Worm (Caenorhabditis elegans) whole organism, L2 larva: Measurements from ENCODE around the gene Y105C5B.5.

Experiments used
- alr-1 ChIP-seq: fragments of 150-350 bp; optimal IDR thresholded peaks from 2 replicates; lab custom pipeline; 2014; ENCODE audit warnings: missing biosample characterization, missing genetic modification characterization
- ceh-16 ChIP-seq: fragments of 150-350 bp; optimal IDR thresholded peaks from 2 replicates; lab custom pipeline; 2014; ENCODE audit warnings: missing biosample characterization, missing genetic modification characterization
- mab-5 ChIP-seq: fragments of 150-350 bp; optimal IDR thresholded peaks from 2 replicates; lab custom pipeline; 2014; ENCODE audit warnings: missing biosample characterization, missing genetic modification characterization
- nhr-12 ChIP-seq: fragments of 150-350 bp; optimal IDR thresholded peaks from 2 replicates; lab custom pipeline; 2014; ENCODE audit warnings: missing biosample characterization, missing genetic modification characterization
- nhr-25 ChIP-seq: fragments of 150-350 bp; sonication (generic microtip); optimal IDR thresholded peaks from 3 replicates; lab custom pipeline; 2014; ENCODE audit warnings: missing biosample characterization, missing genetic modification characterization
- nhr-77 ChIP-seq: fragments of 150-350 bp; optimal IDR thresholded peaks from 2 replicates; lab custom pipeline; 2014; ENCODE audit warnings: missing biosample characterization, missing genetic modification characterization
- snpc-4 ChIP-seq: fragments of 150-350 bp; optimal IDR thresholded peaks from 2 replicates; lab custom pipeline; 2014; ENCODE audit warnings: missing biosample characterization, missing genetic modification characterization
- unc-39 ChIP-seq: fragments of 150-350 bp; optimal IDR thresholded peaks from 2 replicates; lab custom pipeline; 2014; ENCODE audit warnings: missing biosample characterization, missing genetic modification characterization

DNA sequence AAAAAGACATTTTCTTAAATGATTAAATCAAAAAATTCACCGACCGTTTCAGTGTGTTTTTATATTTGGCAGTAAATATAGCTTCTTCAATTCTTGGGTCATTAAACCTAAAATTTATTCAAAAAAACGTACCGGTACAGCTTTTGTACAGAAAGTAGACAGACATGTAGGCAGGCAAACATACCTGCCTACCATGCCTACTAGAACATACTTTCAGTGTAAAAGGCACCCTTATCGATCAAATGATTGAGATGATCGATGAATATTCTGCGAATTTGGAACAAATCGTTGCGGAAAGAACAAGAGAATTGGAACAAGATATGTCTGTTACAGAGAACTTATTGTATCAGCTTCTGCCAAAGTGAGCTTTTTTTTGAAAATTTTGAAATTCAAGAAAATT lies 20.9 kb downstream of the Y105C5B.5 start:
- no peak for TF ChIP-seq nhr-77
- no peak for TF ChIP-seq mab-5 (tag; lab: Kevin White, UChicago)
- no peak for TF ChIP-seq snpc-4
- TF ChIP-seq ceh-16, result no peak
- no peak for TF ChIP-seq alr-1 (tag; lab: Kevin White, UChicago)
- TF ChIP-seq nhr-25 (tag; lab: Kevin White, UChicago), result no peak
- TF ChIP-seq unc-39 (tag; lab: Kevin White, UChicago), result no peak
- no peak for TF ChIP-seq nhr-12
